Worm (Caenorhabditis elegans): ENCODE data around the gene fbxc-49.

DNA sequence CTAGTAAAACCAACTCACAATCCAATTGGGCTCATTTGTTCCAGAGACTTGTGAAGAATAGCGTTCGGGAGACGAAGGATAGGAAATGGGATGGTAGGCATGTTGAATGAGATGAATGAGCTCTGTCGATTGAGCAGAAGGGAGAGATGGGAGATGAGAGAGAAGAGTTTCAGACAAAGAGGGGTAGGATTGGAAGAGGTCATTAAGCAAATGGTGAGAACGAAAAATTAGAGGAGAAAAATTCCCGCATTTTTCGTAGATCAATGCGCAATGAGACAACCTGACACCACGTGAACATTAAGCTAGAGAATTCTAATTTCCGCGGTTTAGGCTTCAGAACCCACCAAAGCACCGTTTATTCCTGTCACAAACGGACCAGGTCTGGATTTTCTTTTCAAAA, 19.9 kb upstream of the fbxc-49 start, which contains the start of gene F07E5.13:
- TF ChIP-seq hlh-11 (tag; optimal IDR thresholded peaks at IDR 0.05) = no peak
- TF ChIP-seq nhr-77 (tag; optimal IDR thresholded peaks at IDR 0.05) = no peak
- no peak for TF ChIP-seq nhr-11 (tag; optimal IDR thresholded peaks at IDR 0.05)
- TF ChIP-seq nhr-25 (tag; optimal IDR thresholded peaks at IDR 0.05; ENCODE audit: borderline replicate concordance, insufficient read depth) = no peak
- no peak for TF ChIP-seq spr-1 (tag; optimal IDR thresholded peaks at IDR 0.05)
- TF ChIP-seq Y105C5A.15 (GFP tag; IDR thresholded peaks at IDR 0.05) = no peak
- TF ChIP-seq ces-1 (GFP tag; optimal IDR thresholded peaks at IDR 0.05) = no peak
- no peak for TF ChIP-seq jun-1 (tag; optimal IDR thresholded peaks at IDR 0.05)
- no peak for TF ChIP-seq ama-1 (optimal IDR thresholded peaks at IDR 0.05)
- TF ChIP-seq egl-27 (tag; optimal IDR thresholded peaks at IDR 0.05) = no peak
- TF ChIP-seq ceh-82 (tag; optimal IDR thresholded peaks at IDR 0.05) = no peak
- TF ChIP-seq ceh-44 (GFP tag; IDR thresholded peaks at IDR 0.05) = no peak
- no peak for TF ChIP-seq sdz-12 (GFP tag; optimal IDR thresholded peaks at IDR 0.05)
- no peak for TF ChIP-seq R02D3.7 (tag; optimal IDR thresholded peaks at IDR 0.05)
